Fruit fly (Drosophila melanogaster) whole organism, embryonic: ENCODE measurements around the gene CG46304.

Experiments
- BtbVII ChIP-seq: fragments of 200-800 bp; sonication (Bioruptor generic); optimal IDR thresholded peaks from 3 replicates; lab custom pipeline; 2017; ENCODE audit warnings: missing biosample characterization, mild to moderate bottlenecking, missing genetic modification characterization
- CG10267 ChIP-seq: fragments of 200-800 bp; sonication (Bioruptor generic); optimal IDR thresholded peaks from 2 replicates; lab custom pipeline; 2018; ENCODE audit warnings: missing biosample characterization, mild to moderate bottlenecking, missing genetic modification characterization, moderate library complexity
- CG11696 ChIP-seq: fragments of 200-800 bp; sonication (Bioruptor generic); IDR thresholded peaks from 2 replicates; pipeline ENCODE4 v1.3.6; 2022; ENCODE audit warnings: missing biosample characterization, missing genetic modification characterization
- CG12236 ChIP-seq: fragments of 200-800 bp; sonication (Bioruptor generic); optimal IDR thresholded peaks from 2 replicates; lab custom pipeline; 2016; ENCODE audit warnings: missing biosample characterization, missing genetic modification characterization
- CG12391 ChIP-seq: fragments of 200-800 bp; sonication (Bioruptor generic); optimal IDR thresholded peaks from 3 replicates; lab custom pipeline; 2018; ENCODE audit warnings: missing biosample characterization, mild to moderate bottlenecking, missing genetic modification characterization, moderate library complexity
- CG12659 ChIP-seq: fragments of 200-800 bp; sonication (Bioruptor generic); optimal IDR thresholded peaks from 3 replicates; lab custom pipeline; 2017; ENCODE audit warnings: mild to moderate bottlenecking, missing biosample characterization, missing genetic modification reagents, missing genetic modification characterization
- CG12769 ChIP-seq: fragments of 200-800 bp; sonication (Bioruptor generic); optimal IDR thresholded peaks from 2 replicates; lab custom pipeline; 2019; ENCODE audit warnings: missing biosample characterization, mild to moderate bottlenecking, missing genetic modification characterization, moderate library complexity
- CG13424 ChIP-seq: fragments of 200-800 bp; sonication (Bioruptor generic); optimal IDR thresholded peaks from 2 replicates; lab custom pipeline; 2019; ENCODE audit warnings: missing biosample characterization, mild to moderate bottlenecking, missing genetic modification characterization, moderate library complexity
- CG14441 ChIP-seq: fragments of 200-800 bp; sonication (Bioruptor generic); IDR thresholded peaks from 2 replicates; pipeline ENCODE4 v1.3.6; 2022; ENCODE audit warnings: missing biosample characterization, missing genetic modification characterization
- CG14965 ChIP-seq: fragments of 200-800 bp; sonication (Bioruptor generic); optimal IDR thresholded peaks from 2 replicates; lab custom pipeline; 2016; ENCODE audit warnings: missing biosample characterization, missing genetic modification characterization, borderline replicate concordance
- CG30431 ChIP-seq: fragments of 200-800 bp; sonication (Bioruptor generic); optimal IDR thresholded peaks from 2 replicates; lab custom pipeline; 2017; ENCODE audit warnings: missing biosample characterization, missing genetic modification characterization
- CG34224 ChIP-seq: fragments of 200-800 bp; sonication (Bioruptor generic); IDR thresholded peaks from 3 replicates; pipeline ENCODE4 v1.3.6; 2022; ENCODE audit warnings: missing biosample characterization, missing genetic modification characterization; ENCODE audit not compliant: partially characterized antibody
- CG4424 ChIP-seq: fragments of 200-800 bp; sonication (Bioruptor generic); optimal IDR thresholded peaks from 3 replicates; lab custom pipeline; 2016; ENCODE audit warnings: missing biosample characterization, missing genetic modification characterization
- CG5180 ChIP-seq: fragments of 200-800 bp; sonication (Bioruptor generic); optimal IDR thresholded peaks from 3 replicates; lab custom pipeline; 2017; ENCODE audit warnings: missing biosample characterization, missing genetic modification characterization, mild to moderate bottlenecking, moderate library complexity, missing genetic modification reagents
- CG7372 ChIP-seq: fragments of 200-800 bp; sonication (Bioruptor generic); IDR thresholded peaks from 2 replicates; pipeline ENCODE4 v1.3.6; 2022; ENCODE audit warnings: missing biosample characterization, missing genetic modification characterization
- CG7745 ChIP-seq: fragments of 200-800 bp; sonication (Bioruptor generic); optimal IDR thresholded peaks from 2 replicates; lab custom pipeline; 2018; ENCODE audit warnings: missing biosample characterization, mild to moderate bottlenecking, missing genetic modification characterization, moderate library complexity
- CG9932 ChIP-seq: fragments of 200-800 bp; sonication (Bioruptor generic); IDR thresholded peaks from 2 replicates; pipeline ENCODE4 v1.3.6; 2022; ENCODE audit warnings: missing biosample characterization, missing genetic modification characterization
- CrebB ChIP-seq: fragments of 200-800 bp; sonication (Bioruptor generic); optimal IDR thresholded peaks from 3 replicates; lab custom pipeline; 2018; ENCODE audit warnings: missing biosample characterization, mild to moderate bottlenecking, missing genetic modification characterization
- D19B ChIP-seq: fragments of 200-800 bp; sonication (Bioruptor generic); optimal IDR thresholded peaks from 2 replicates; lab custom pipeline; 2017; ENCODE audit warnings: missing biosample characterization, mild to moderate bottlenecking, missing genetic modification characterization
- Dip3 ChIP-seq: fragments of 200-800 bp; sonication (Bioruptor generic); optimal IDR thresholded peaks from 3 replicates; lab custom pipeline; 2016; ENCODE audit warnings: missing biosample characterization, missing genetic modification characterization
- Dll ChIP-seq: fragments of 200-800 bp; sonication (Bioruptor generic); IDR thresholded peaks from 4 replicates; pipeline ENCODE4 v1.3.6; 2022; ENCODE audit warnings: missing biosample characterization, missing genetic modification characterization; ENCODE audit not compliant: partially characterized antibody
- Hand ChIP-seq: fragments of 200-800 bp; sonication (Bioruptor generic); optimal IDR thresholded peaks from 2 replicates; lab custom pipeline; 2017; ENCODE audit warnings: mild to moderate bottlenecking, missing biosample characterization, missing genetic modification reagents, missing genetic modification characterization
- Lpt ChIP-seq: fragments of >200 bp; optimal IDR thresholded peaks from 2 replicates; lab custom pipeline; 2018; ENCODE audit warnings: missing biosample characterization, missing genetic modification characterization
- MBD-R2 ChIP-seq: fragments of 200-800 bp; sonication (Bioruptor generic); IDR thresholded peaks from 2 replicates; pipeline ENCODE4 v1.3.6; 2022; ENCODE audit warnings: missing biosample characterization, missing genetic modification characterization
- MESR4 ChIP-seq: fragments of 200-800 bp; sonication (Bioruptor generic); optimal IDR thresholded peaks from 2 replicates; lab custom pipeline; 2018; ENCODE audit warnings: missing biosample characterization, mild to moderate bottlenecking, missing genetic modification characterization, moderate library complexity
- NC2β ChIP-seq: fragments of 200-800 bp; sonication (Bioruptor generic); optimal IDR thresholded peaks from 2 replicates; lab custom pipeline; 2016; ENCODE audit warnings: missing biosample characterization, missing genetic modification characterization
- Neu2 ChIP-seq: fragments of 200-800 bp; sonication (Bioruptor generic); optimal IDR thresholded peaks from 3 replicates; lab custom pipeline; 2016; ENCODE audit warnings: missing biosample characterization, missing genetic modification characterization, borderline replicate concordance
- Pdp1 ChIP-seq, 2 experiments: fragments of 200-800 bp; sonication (Bioruptor generic); optimal IDR thresholded peaks; 3 replicates each; lab custom pipeline; 2016; ENCODE audit warnings: missing biosample characterization in 2 of 2, missing genetic modification characterization in 2 of 2, mild to moderate bottlenecking in 1 of 2, moderate library complexity in 1 of 2
- Rx ChIP-seq: fragments of 200-800 bp; sonication (Bioruptor generic); IDR thresholded peaks from 2 replicates; pipeline ENCODE4 v1.3.6; 2022; ENCODE audit warnings: missing biosample characterization, missing genetic modification characterization
- Side ChIP-seq: fragments of 200-800 bp; sonication (Bioruptor generic); optimal IDR thresholded peaks from 2 replicates; lab custom pipeline; 2016; ENCODE audit warnings: missing biosample characterization, missing genetic modification characterization
- Sry-δ ChIP-seq: fragments of 200-800 bp; sonication (Bioruptor generic); optimal IDR thresholded peaks from 2 replicates; lab custom pipeline; 2016; ENCODE audit warnings: missing biosample characterization, missing genetic modification characterization
- TFAM ChIP-seq: fragments of 200-800 bp; sonication (Bioruptor generic); optimal IDR thresholded peaks from 2 replicates; lab custom pipeline; 2017; ENCODE audit warnings: missing biosample characterization, missing genetic modification characterization, inconsistent platforms
- Taf1 ChIP-seq: fragments of 200-800 bp; sonication (Bioruptor generic); IDR thresholded peaks from 2 replicates; pipeline ENCODE4 v1.3.6; 2022; ENCODE audit warnings: missing biosample characterization, missing genetic modification characterization
- chn ChIP-seq: fragments of 200-800 bp; sonication (Bioruptor generic); optimal IDR thresholded peaks from 2 replicates; lab custom pipeline; 2016; ENCODE audit warnings: missing biosample characterization, missing genetic modification characterization
- cwo ChIP-seq: fragments of 200-800 bp; sonication (Bioruptor generic); optimal IDR thresholded peaks from 3 replicates; lab custom pipeline; 2017; ENCODE audit warnings: missing biosample characterization, missing genetic modification characterization, mild to moderate bottlenecking, moderate library complexity, missing genetic modification reagents
- dan ChIP-seq: fragments of 200-800 bp; sonication (Bioruptor generic); IDR thresholded peaks from 2 replicates; pipeline ENCODE4 v1.3.6; 2022; ENCODE audit warnings: missing biosample characterization, missing genetic modification characterization
- disco-r ChIP-seq: fragments of 200-800 bp; sonication (Bioruptor generic); optimal IDR thresholded peaks from 2 replicates; lab custom pipeline; 2016; ENCODE audit warnings: missing biosample characterization, missing genetic modification characterization
- ems ChIP-seq: fragments of 200-800 bp; sonication (Bioruptor generic); optimal IDR thresholded peaks from 3 replicates; lab custom pipeline; 2016; ENCODE audit warnings: missing biosample characterization, missing genetic modification characterization
- gce ChIP-seq: fragments of 200-800 bp; sonication (Bioruptor generic); IDR thresholded peaks from 3 replicates; pipeline ENCODE4 v1.3.6; 2022; ENCODE audit warnings: missing biosample characterization, missing genetic modification characterization
- gsb ChIP-seq: fragments of 200-800 bp; sonication (Bioruptor generic); IDR thresholded peaks from 2 replicates; pipeline ENCODE4 v1.3.6; 2022; ENCODE audit warnings: missing biosample characterization, missing genetic modification characterization
- h ChIP-seq: fragments of >200 bp; optimal IDR thresholded peaks from 2 replicates; lab custom pipeline; 2017
- ham ChIP-seq: fragments of 200-800 bp; sonication (Bioruptor generic); IDR thresholded peaks from 2 replicates; pipeline ENCODE4 v1.3.6; 2022; ENCODE audit warnings: missing biosample characterization, missing genetic modification characterization
- mirr ChIP-seq: fragments of 200-800 bp; sonication (Bioruptor generic); optimal IDR thresholded peaks from 3 replicates; lab custom pipeline; 2018; ENCODE audit warnings: missing biosample characterization, mild to moderate bottlenecking, missing genetic modification characterization
- otp ChIP-seq: fragments of 200-800 bp; sonication (Bioruptor generic); IDR thresholded peaks from 3 replicates; pipeline ENCODE4, ENCODE4 v1.3.6; 2022; ENCODE audit warnings: missing biosample characterization, missing genetic modification characterization
- peb ChIP-seq: fragments of 200-800 bp; sonication (Bioruptor generic); IDR thresholded peaks from 2 replicates; pipeline ENCODE4 v1.3.6; 2022; ENCODE audit warnings: missing biosample characterization, missing genetic modification characterization
- prd ChIP-seq, 3 experiments: fragments of >200 bp in 2 of 3; fragments of 200-800 bp in 1 of 3; sonication (Bioruptor generic) in 1 of 3; optimal IDR thresholded peaks in 2 of 3; IDR thresholded peaks in 1 of 3; 2 replicates in 2 of 3; 3 replicates in 1 of 3; pipeline versions ENCODE4 v1.3.6 to Lab custom; 2017 to 2022; ENCODE audit warnings: missing biosample characterization in 1 of 3, missing genetic modification characterization in 1 of 3
- ranshi ChIP-seq: fragments of 200-800 bp; sonication (Bioruptor generic); IDR thresholded peaks from 2 replicates; pipeline ENCODE4 v1.3.6; 2022; ENCODE audit warnings: missing biosample characterization, missing genetic modification characterization
- sisA ChIP-seq: fragments of 200-800 bp; sonication (Bioruptor generic); IDR thresholded peaks from 2 replicates; pipeline ENCODE4 v1.3.6; 2022; ENCODE audit warnings: missing biosample characterization, missing genetic modification characterization
- slp2 ChIP-seq: fragments of 200-800 bp; sonication (Bioruptor generic); optimal IDR thresholded peaks from 2 replicates; lab custom pipeline; 2016; ENCODE audit warnings: missing biosample characterization, missing genetic modification characterization
- unc-4 ChIP-seq: fragments of 200-800 bp; sonication (Bioruptor generic); IDR thresholded peaks from 2 replicates; pipeline ENCODE4 v1.3.6; 2022; ENCODE audit warnings: missing biosample characterization, missing genetic modification characterization; ENCODE audit not compliant: partially characterized antibody

CG46304 gene

dm6 chr2L:18965367-18966213, 19.5 kb downstream of the CG46304 start (continued):
- TF ChIP-seq CG4424 (GFP tag; lab: Kevin White, UChicago) = no peak
- no peak for TF ChIP-seq CrebB
- no peak for TF ChIP-seq ham (GFP tag; lab: Robert Waterston, UW)
- no peak for TF ChIP-seq unc-4
- TF ChIP-seq peb = no peak
- no peak for TF ChIP-seq CG30431 (GFP tag; lab: Kevin White, UChicago)
- TF ChIP-seq CG12391 (tag; lab: Kevin White, UChicago) = no peak
- no peak for TF ChIP-seq chn (GFP tag; lab: Kevin White, UChicago)
- TF ChIP-seq otp (GFP tag; lab: Robert Waterston, UW) = no peak
- no peak for TF ChIP-seq disco-r (GFP tag; lab: Kevin White, UChicago)
- TF ChIP-seq Lpt = no peak
- no peak for TF ChIP-seq dan (GFP tag; lab: Robert Waterston, UW)
- TF ChIP-seq slp2 (GFP tag; lab: Kevin White, UChicago) = no peak
- no peak for TF ChIP-seq Neu2
- no peak for TF ChIP-seq Dip3 (GFP tag; lab: Kevin White, UChicago)
- peak; percentile 31 for TF ChIP-seq CG13424
- TF ChIP-seq Taf1 = peak; percentile 56
- no peak for TF ChIP-seq ranshi (GFP tag; lab: Robert Waterston, UW)
- peak; percentile 28; the same call in 1 of the 2 replicates for TF ChIP-seq CG7372 (GFP tag; lab: Robert Waterston, UW)
- no peak for TF ChIP-seq CG34224
- no peak for TF ChIP-seq CG7745 (tag; lab: Kevin White, UChicago)
- no peak for TF ChIP-seq Sry-δ
- TF ChIP-seq MESR4 (GFP tag; lab: Kevin White, UChicago) = no peak
- no peak for TF ChIP-seq CG10267 (tag; lab: Kevin White, UChicago)
- TF ChIP-seq CG12769 (tag; lab: Kevin White, UChicago) = peak; percentile 51
- no peak for TF ChIP-seq TFAM (GFP tag; lab: Kevin White, UChicago)
- no peak for TF ChIP-seq CG12659 (GFP tag; lab: Kevin White, UChicago)
- no peak for TF ChIP-seq h
- no peak for TF ChIP-seq ems (GFP tag; lab: Kevin White, UChicago)
- no peak for TF ChIP-seq MBD-R2 (GFP tag; lab: Robert Waterston, UW)
- TF ChIP-seq cwo (GFP tag; lab: Kevin White, UChicago) = peak; percentile 43
- no peak for TF ChIP-seq Hand (GFP tag; lab: Kevin White, UChicago)

- peak; percentile 19 for TF ChIP-seq NC2β (GFP tag; lab: Kevin White, UChicago)
- peak; percentile 67 for TF ChIP-seq CG12391 (tag; lab: Kevin White, UChicago)
- peak; percentile 89 for TF ChIP-seq CG14441 (GFP tag; lab: Robert Waterston, UW)
- TF ChIP-seq gce (GFP tag; lab: Robert Waterston, UW) = peak; percentile 65; the same call in 1 of the 3 replicates
- peak; percentile 91 for TF ChIP-seq CG7372 (GFP tag; lab: Robert Waterston, UW)
- peak; percentile 85 for TF ChIP-seq CG11696 (GFP tag; lab: Robert Waterston, UW)
- TF ChIP-seq CG9932 (GFP tag; lab: Robert Waterston, UW) = peak; percentile 95
- TF ChIP-seq sisA (GFP tag; lab: Robert Waterston, UW) = peak; percentile 75
- TF ChIP-seq Side = peak; percentile 41
- TF ChIP-seq prd (optimal IDR thresholded peaks at IDR 0.05; lab: Kevin White, UChicago) = no peak
- TF ChIP-seq prd (GFP tag; IDR thresholded peaks at IDR 0.05; lab: Robert Waterston, UW) = peak; percentile 92
- TF ChIP-seq BtbVII (GFP tag; lab: Kevin White, UChicago) = peak; percentile 83
- no peak for TF ChIP-seq CG5180 (GFP tag; lab: Kevin White, UChicago)
- no peak for TF ChIP-seq mirr
- TF ChIP-seq gsb (GFP tag; lab: Robert Waterston, UW) = peak; percentile 91
- TF ChIP-seq D19B = no peak
- TF ChIP-seq CG12236 (GFP tag; lab: Kevin White, UChicago) = no peak
- no peak for TF ChIP-seq Dll (GFP tag; lab: Robert Waterston, UW)
- no peak for TF ChIP-seq CG14965 (GFP tag; lab: Kevin White, UChicago)
- peak; percentile 21 to 61 for TF ChIP-seq Pdp1 (GFP tag; optimal IDR thresholded peaks at IDR 0.05; lab: Kevin White, UChicago)
- peak; percentile 68; the same call in 1 of the 2 replicates for TF ChIP-seq Rx (GFP tag; lab: Robert Waterston, UW)
Measured at dm6 chr2L:18966214-18966556, 20.1 kb downstream of the CG46304 start.
